Worm (Caenorhabditis elegans) whole organism, mixed stage, embryonic: Measurements from ENCODE around the gene F15E6.4.
A peak's percentile ranks its signal among the peaks of the same experiment; 100 is the strongest.

Experiments
- M03D4.4 ChIP-seq: sonication (generic microtip); optimal IDR thresholded peaks from 2 replicates; lab custom pipeline; 2017; ENCODE audit warnings: mild to moderate bottlenecking, missing genetic modification characterization, missing compliant biosample characterization
- bed-3 ChIP-seq: fragments of 200-800 bp; sonication (Bioruptor generic); optimal IDR thresholded peaks from 3 replicates; lab custom pipeline; 2018; ENCODE audit warnings: mild to moderate bottlenecking, missing genetic modification characterization, moderate library complexity, missing compliant biosample characterization
- blmp-1 ChIP-seq: fragments of 150-350 bp; optimal IDR thresholded peaks from 2 replicates; lab custom pipeline; 2014; ENCODE audit warnings: missing biosample characterization, missing genetic modification characterization
- ceh-39 ChIP-seq: fragments of 150-350 bp; optimal IDR thresholded peaks from 2 replicates; lab custom pipeline; 2014; ENCODE audit warnings: missing biosample characterization, missing genetic modification characterization
- ceh-43 ChIP-seq: fragments of 200-800 bp; sonication (Bioruptor generic); optimal IDR thresholded peaks from 2 replicates; lab custom pipeline; 2018; ENCODE audit warnings: mild to moderate bottlenecking, missing genetic modification characterization, moderate library complexity, missing compliant biosample characterization
- ces-1 ChIP-seq: fragments of 150-350 bp; optimal IDR thresholded peaks from 2 replicates; lab custom pipeline; 2014; ENCODE audit warnings: missing biosample characterization, missing genetic modification reagents, missing genetic modification characterization
- cnd-1 ChIP-seq: fragments of 200-800 bp; sonication (Bioruptor generic); optimal IDR thresholded peaks from 2 replicates; lab custom pipeline; 2018; ENCODE audit warnings: mild to moderate bottlenecking, missing genetic modification characterization, missing compliant biosample characterization
- drap-1 ChIP-seq: fragments of 200-800 bp; sonication (Bioruptor generic); optimal IDR thresholded peaks from 3 replicates; lab custom pipeline; 2018; ENCODE audit warnings: mild to moderate bottlenecking, missing genetic modification characterization, missing compliant biosample characterization
- elt-1 ChIP-seq: sonication (generic microtip); optimal IDR thresholded peaks from 2 replicates; lab custom pipeline; 2017; ENCODE audit warnings: missing genetic modification characterization, mild to moderate bottlenecking, missing compliant biosample characterization, antibody characterized with exemption, moderate library complexity, borderline replicate concordance; ENCODE audit not compliant: insufficient read depth
- flh-1 ChIP-seq: fragments of 200-800 bp; sonication (Bioruptor generic); optimal IDR thresholded peaks from 2 replicates; lab custom pipeline; 2018; ENCODE audit warnings: mild to moderate bottlenecking, missing genetic modification characterization, moderate library complexity, missing compliant biosample characterization
- ham-2 ChIP-seq: fragments of 200-800 bp; sonication (Bioruptor generic); optimal IDR thresholded peaks from 2 replicates; lab custom pipeline; 2018; ENCODE audit warnings: mild to moderate bottlenecking, missing genetic modification characterization, missing compliant biosample characterization
- hlh-1 ChIP-seq: fragments of 150-350 bp; optimal IDR thresholded peaks from 2 replicates; lab custom pipeline; 2014; ENCODE audit warnings: missing biosample characterization, missing genetic modification reagents, missing genetic modification characterization
- lin-13 ChIP-seq: fragments of 150-350 bp; optimal IDR thresholded peaks from 2 replicates; lab custom pipeline; 2014; ENCODE audit warnings: missing biosample characterization, missing genetic modification characterization
- lin-32 ChIP-seq: fragments of 200-800 bp; sonication (Bioruptor generic); optimal IDR thresholded peaks from 2 replicates; lab custom pipeline; 2018; ENCODE audit warnings: mild to moderate bottlenecking, missing genetic modification characterization, missing compliant biosample characterization
- lsy-2 ChIP-seq: fragments of 150-350 bp; optimal IDR thresholded peaks from 2 replicates; lab custom pipeline; 2014; ENCODE audit warnings: missing biosample characterization, missing genetic modification characterization
- mep-1 ChIP-seq: fragments of 150-350 bp; optimal IDR thresholded peaks from 2 replicates; lab custom pipeline; 2017; ENCODE audit warnings: missing biosample characterization, missing genetic modification reagents, missing genetic modification characterization, inconsistent platforms
- mls-2 ChIP-seq: sonication (generic microtip); optimal IDR thresholded peaks from 2 replicates; lab custom pipeline; 2016; ENCODE audit warnings: mild to moderate bottlenecking, missing genetic modification characterization, moderate library complexity, missing compliant biosample characterization
- nhr-12 ChIP-seq: fragments of 150-350 bp; optimal IDR thresholded peaks from 2 replicates; lab custom pipeline; 2014; ENCODE audit warnings: missing biosample characterization, missing genetic modification characterization
- nhr-2 ChIP-seq: fragments of 150-350 bp; optimal IDR thresholded peaks from 2 replicates; lab custom pipeline; 2014; ENCODE audit warnings: missing biosample characterization, missing genetic modification characterization
- nhr-237 ChIP-seq: fragments of 150-350 bp; optimal IDR thresholded peaks from 2 replicates; lab custom pipeline; 2014; ENCODE audit warnings: missing biosample characterization, missing genetic modification characterization
- nhr-28 ChIP-seq: fragments of 150-350 bp; optimal IDR thresholded peaks from 2 replicates; lab custom pipeline; 2014; ENCODE audit warnings: missing biosample characterization, missing genetic modification characterization
- nhr-76 ChIP-seq: sonication (generic microtip); optimal IDR thresholded peaks from 2 replicates; lab custom pipeline; 2017; ENCODE audit warnings: missing biosample characterization, missing genetic modification characterization
- sem-2 ChIP-seq: fragments of 200-800 bp; sonication (Bioruptor generic); optimal IDR thresholded peaks from 2 replicates; lab custom pipeline; 2018; ENCODE audit warnings: mild to moderate bottlenecking, missing genetic modification characterization, missing compliant biosample characterization
- snpc-4 ChIP-seq: fragments of 150-350 bp; optimal IDR thresholded peaks from 2 replicates; lab custom pipeline; 2014; ENCODE audit warnings: missing biosample characterization, missing genetic modification characterization
- sptf-1 ChIP-seq: sonication (generic microtip); optimal IDR thresholded peaks from 2 replicates; lab custom pipeline; 2017; ENCODE audit warnings: mild to moderate bottlenecking, missing genetic modification characterization, moderate library complexity, missing compliant biosample characterization
- tbx-8 ChIP-seq: fragments of 200-800 bp; sonication (Bioruptor generic); optimal IDR thresholded peaks from 2 replicates; lab custom pipeline; 2018; ENCODE audit warnings: mild to moderate bottlenecking, missing genetic modification characterization, moderate library complexity, missing compliant biosample characterization
- unc-120 ChIP-seq: sonication (generic microtip); optimal IDR thresholded peaks from 2 replicates; lab custom pipeline; 2017; ENCODE audit warnings: missing genetic modification characterization, missing compliant biosample characterization; ENCODE audit not compliant: poor library complexity, severe bottlenecking
- unc-39 ChIP-seq: fragments of 150-350 bp; optimal IDR thresholded peaks from 2 replicates; lab custom pipeline; 2014; ENCODE audit warnings: missing biosample characterization, missing genetic modification characterization
- unc-62 ChIP-seq: fragments of 150-350 bp; optimal IDR thresholded peaks from 2 replicates; lab custom pipeline; 2014; ENCODE audit warnings: missing biosample characterization, missing genetic modification reagents, missing genetic modification characterization
- zip-8 ChIP-seq: fragments of 150-350 bp; optimal IDR thresholded peaks from 2 replicates; lab custom pipeline; 2014; ENCODE audit warnings: missing biosample characterization, missing genetic modification characterization
- ztf-11 ChIP-seq: fragments of 150-350 bp; optimal IDR thresholded peaks from 2 replicates; lab custom pipeline; 2014; ENCODE audit warnings: missing biosample characterization, missing genetic modification characterization

Gene F15E6.4

DNA sequence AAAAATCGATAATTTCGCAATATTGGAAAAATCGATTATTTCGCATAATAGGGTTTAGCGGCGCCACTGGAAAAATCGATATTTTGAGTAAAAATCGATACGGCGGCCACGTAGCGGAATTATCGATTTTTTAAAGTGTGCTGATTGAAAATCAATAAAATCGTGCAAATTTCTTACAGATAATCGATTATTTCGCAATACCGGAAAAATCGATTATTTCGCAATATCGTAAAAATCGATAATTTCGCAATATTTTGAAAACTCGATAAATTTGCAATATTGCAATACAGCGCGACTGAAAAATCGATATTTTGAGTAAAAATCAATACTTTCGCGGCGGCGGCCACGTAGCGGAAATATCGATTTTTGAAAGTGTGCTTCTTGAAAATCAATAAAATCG, 26.4 kb downstream of the F15E6.4 start:
- TF ChIP-seq tbx-8 (GFP tag; lab: Kevin White, UChicago) (no peak), ztf-11 (tag; lab: Kevin White, UChicago) (no peak), nhr-28 (no peak), ham-2 (GFP tag; lab: Kevin White, UChicago) (no peak), unc-62 (GFP tag; lab: Kevin White, UChicago) (no peak), mls-2 (no peak), nhr-2 (no peak), M03D4.4 (no peak), hlh-1 (tag; lab: Kevin White, UChicago) (no peak), drap-1 (no peak), lsy-2 (tag; lab: Kevin White, UChicago) (no peak), elt-1 (no peak), ces-1 (GFP tag; lab: Kevin White, UChicago) (no peak), flh-1 (no peak), nhr-237 (tag; lab: Kevin White, UChicago) (no peak), snpc-4 (tag; lab: Kevin White, UChicago) (no peak), unc-120 (tag; lab: Kevin White, UChicago) (no peak), ceh-43 (GFP tag; lab: Kevin White, UChicago) (no peak), lin-13 (no peak)

DNA sequence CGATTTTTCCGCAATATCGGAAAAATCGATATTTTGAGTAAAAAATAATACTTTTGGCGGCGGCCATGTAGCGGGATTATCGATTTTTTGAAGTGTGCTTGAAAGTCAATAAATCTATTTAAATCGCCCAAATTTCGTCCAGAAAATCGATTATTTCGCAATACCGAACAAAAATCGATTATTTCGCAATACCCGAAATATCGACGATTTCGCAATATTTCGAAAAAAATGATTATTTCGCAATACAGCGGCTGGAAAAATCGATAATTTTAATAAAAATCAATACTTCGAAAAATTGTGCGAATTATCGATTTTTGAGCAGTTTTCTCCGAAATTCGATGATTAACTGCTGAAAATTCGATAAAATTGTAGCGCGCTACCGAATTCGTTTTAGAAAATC, 26.8 kb downstream of the F15E6.4 start:
- TF ChIP-seq ceh-43 (GFP tag; lab: Kevin White, UChicago) (no peak), nhr-237 (tag; lab: Kevin White, UChicago) (no peak), unc-39 (tag; lab: Kevin White, UChicago) (no peak), flh-1 (no peak), tbx-8 (GFP tag; lab: Kevin White, UChicago) (no peak)

DNA sequence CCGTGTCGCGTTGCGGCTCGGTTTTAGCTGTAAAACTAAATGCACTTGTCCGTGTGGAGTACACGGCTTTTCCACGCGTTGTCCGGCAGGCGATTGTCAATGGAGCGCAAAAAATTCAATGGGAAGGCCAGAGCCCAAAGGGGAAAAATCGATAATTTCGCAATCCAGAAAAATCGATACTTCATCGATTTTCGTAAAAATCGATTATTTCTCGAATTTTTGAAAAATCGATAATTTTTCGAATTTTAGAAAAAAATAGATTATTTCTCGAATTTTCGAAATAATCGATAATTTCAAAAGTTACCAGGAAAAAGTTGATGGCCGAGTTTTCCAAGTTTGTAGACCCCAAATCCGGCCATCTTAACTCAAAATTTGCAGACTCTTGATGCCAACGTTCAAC, 28.2 kb downstream of the F15E6.4 start:
- no peak for TF ChIP-seq unc-120 (tag; lab: Kevin White, UChicago)
- no peak for TF ChIP-seq unc-39 (tag; lab: Kevin White, UChicago)
- TF ChIP-seq sptf-1 (tag; lab: Kevin White, UChicago), result no peak
- TF ChIP-seq nhr-28, result no peak
- no peak for TF ChIP-seq zip-8 (tag; lab: Kevin White, UChicago)
- no peak for TF ChIP-seq ham-2 (GFP tag; lab: Kevin White, UChicago)
- TF ChIP-seq nhr-12 (tag; lab: Kevin White, UChicago), result no peak
- no peak for TF ChIP-seq mep-1
- no peak for TF ChIP-seq elt-1
- TF ChIP-seq cnd-1, result no peak
- TF ChIP-seq sem-2 (GFP tag; lab: Kevin White, UChicago), result no peak

DNA sequence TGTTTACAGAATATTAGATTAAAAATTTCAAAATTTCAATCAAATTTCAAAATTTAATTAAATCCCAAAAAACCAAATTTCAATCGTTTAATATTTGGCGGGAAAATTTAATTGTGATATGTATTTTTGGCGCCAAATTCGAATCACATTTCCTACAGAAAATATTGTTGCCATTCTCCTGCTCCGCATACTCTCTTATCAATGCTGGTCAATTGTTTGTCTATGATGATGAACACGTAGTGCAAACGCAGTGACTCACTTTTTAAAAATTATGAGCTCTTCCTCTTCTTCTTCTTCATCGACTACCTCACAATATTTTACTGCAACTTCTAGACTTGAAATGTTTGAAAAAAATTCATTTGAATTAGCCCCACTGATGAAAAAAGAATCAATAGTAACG, 35.2 kb downstream of the F15E6.4 start, which contains the start of gene trpl-2:
TSS of gene trpl-2 (plus strand) at position 210 of the 400 bp plus-strand sequence.
- TF ChIP-seq M03D4.4 (no peak), hlh-1 (tag; lab: Kevin White, UChicago) (no peak), mep-1 (no peak), drap-1 (no peak), sptf-1 (tag; lab: Kevin White, UChicago) (no peak), blmp-1 (tag; lab: Kevin White, UChicago) (no peak), bed-3 (GFP tag; lab: Kevin White, UChicago) (no peak), nhr-28 (no peak), lin-32 (GFP tag; lab: Kevin White, UChicago) (no peak), ceh-39 (tag; lab: Kevin White, UChicago) (no peak), tbx-8 (GFP tag; lab: Kevin White, UChicago) (no peak), nhr-12 (tag; lab: Kevin White, UChicago) (no peak), sem-2 (GFP tag; lab: Kevin White, UChicago) (no peak), elt-1 (no peak), ceh-43 (GFP tag; lab: Kevin White, UChicago) (no peak)

DNA sequence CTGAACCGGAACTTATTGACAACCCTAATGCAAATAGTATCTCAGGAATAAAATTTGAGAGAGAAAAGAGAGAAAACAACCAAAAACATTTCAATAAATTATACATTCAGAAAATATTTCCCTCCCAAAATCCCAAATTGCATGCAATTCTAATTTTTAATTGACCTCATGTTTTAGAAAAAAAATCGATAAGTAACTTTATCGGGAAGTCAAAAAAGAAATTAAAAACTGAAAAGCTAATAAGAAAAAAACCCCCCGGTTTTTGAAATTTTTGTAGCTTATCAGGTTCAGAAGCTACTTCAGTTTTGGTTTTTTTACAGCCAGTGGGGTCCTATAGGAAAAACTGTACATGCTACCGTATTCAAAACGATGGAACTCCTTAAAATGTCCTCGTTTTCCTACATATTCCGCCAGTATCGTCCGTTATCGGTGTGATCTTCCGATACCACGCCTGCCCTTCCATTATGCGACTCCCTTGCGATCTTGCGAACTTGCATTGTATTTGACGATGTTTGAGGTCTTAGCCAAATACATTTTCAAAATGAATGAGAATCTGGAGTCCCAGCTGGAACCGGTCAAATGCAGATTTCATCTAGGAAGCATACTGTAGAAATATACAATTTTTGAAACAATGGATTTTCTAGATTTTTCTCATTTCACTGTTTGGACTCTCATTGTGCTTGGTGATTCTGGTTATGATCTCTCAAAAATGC, 45.0 kb downstream of the F15E6.4 start, which contains the start of the genes W03B1.3 and oac-51:
TSS of gene W03B1.3 (minus strand) at position 101 of the 713 bp plus-strand sequence.
TSS of gene oac-51 (plus strand) at position 663 of the 713 bp plus-strand sequence.
- TF ChIP-seq nhr-76 (no peak), elt-1 (peak; percentile 51)
